Fruit fly (Drosophila melanogaster): Measurements from ENCODE around the gene Bdbt.

- no peak for TF ChIP-seq CG8478 (optimal IDR thresholded peaks at IDR 0.05)
- TF ChIP-seq CTCF (optimal IDR thresholded peaks at IDR 0.05), result no peak
These were observed 37.6 kb downstream of the Bdbt start, which contains the start of gene HHEX for dm6 chr3R:21080876-21081586.
